Worm (Caenorhabditis elegans) whole organism, young adult: ENCODE data around the gene F20C5.6.

Source experiments
- D2030.7 ChIP-seq: fragments of 200-800 bp; sonication (Bioruptor generic); IDR thresholded peaks from 2 replicates; pipeline ENCODE4 v1.3.6; 2022; ENCODE audit warnings: missing genetic modification reagents, missing genetic modification characterization, missing compliant biosample characterization
- F10E7.11 ChIP-seq: sonication (generic microtip); optimal IDR thresholded peaks from 2 replicates; lab custom pipeline; 2017; ENCODE audit warnings: mild to moderate bottlenecking, missing genetic modification characterization, moderate library complexity, missing compliant biosample characterization
- F33H1.4 ChIP-seq: fragments of 200-800 bp; sonication (Bioruptor generic); IDR thresholded peaks from 2 replicates; pipeline ENCODE4 v1.3.6; 2022; ENCODE audit warnings: missing genetic modification reagents, missing genetic modification characterization, missing compliant biosample characterization
- F39B2.1 ChIP-seq: fragments of 200-800 bp; sonication (Bioruptor generic); IDR thresholded peaks from 2 replicates; pipeline ENCODE4 v1.3.6; 2022; ENCODE audit warnings: missing genetic modification reagents, missing genetic modification characterization, missing compliant biosample characterization
- F52B5.7 ChIP-seq: sonication (generic microtip); optimal IDR thresholded peaks from 2 replicates; lab custom pipeline; 2016; ENCODE audit warnings: mild to moderate bottlenecking, missing genetic modification characterization, missing compliant biosample characterization
- F57C9.4 ChIP-seq: sonication (generic microtip); optimal IDR thresholded peaks from 2 replicates; lab custom pipeline; 2017; ENCODE audit warnings: mild to moderate bottlenecking, missing genetic modification characterization, missing compliant biosample characterization
- K12H6.12 ChIP-seq: fragments of 200-800 bp; sonication (Bioruptor generic); optimal IDR thresholded peaks from 2 replicates; lab custom pipeline; 2018; ENCODE audit warnings: mild to moderate bottlenecking, missing genetic modification characterization, missing compliant biosample characterization
- T07F8.4 ChIP-seq: sonication (generic microtip); optimal IDR thresholded peaks from 2 replicates; lab custom pipeline; 2016; ENCODE audit warnings: mild to moderate bottlenecking, missing genetic modification characterization, moderate library complexity, missing compliant biosample characterization
- Y53G8AR.9 ChIP-seq: fragments of 200-800 bp; sonication (Bioruptor generic); conservative IDR thresholded peaks from 2 replicates; pipeline ENCODE4 v1.3.6; 2022; ENCODE audit warnings: missing genetic modification reagents, missing genetic modification characterization, missing compliant biosample characterization
- Y56A3A.18 ChIP-seq: fragments of 200-800 bp; sonication (Bioruptor generic); IDR thresholded peaks from 2 replicates; pipeline ENCODE4 v1.3.6; 2022; ENCODE audit warnings: missing genetic modification reagents, missing genetic modification characterization, missing compliant biosample characterization
- Y79H2A.3 ChIP-seq: fragments of 200-800 bp; sonication (Bioruptor generic); conservative IDR thresholded peaks from 2 replicates; pipeline ENCODE4 v1.3.6; 2022; ENCODE audit warnings: missing genetic modification reagents, missing genetic modification characterization, missing compliant biosample characterization
- akir-1 ChIP-seq: fragments of 200-800 bp; sonication (Bioruptor generic); optimal IDR thresholded peaks from 2 replicates; lab custom pipeline; 2018; ENCODE audit warnings: mild to moderate bottlenecking, missing genetic modification characterization, moderate library complexity, missing compliant biosample characterization
- aptf-3 ChIP-seq: fragments of 200-800 bp; sonication (Bioruptor generic); IDR thresholded peaks from 2 replicates; pipeline ENCODE4 v1.3.6; 2022; ENCODE audit warnings: missing genetic modification characterization, missing compliant biosample characterization
- atf-7 ChIP-seq: sonication (generic microtip); optimal IDR thresholded peaks from 2 replicates; lab custom pipeline; 2017; ENCODE audit warnings: mild to moderate bottlenecking, missing genetic modification characterization, missing compliant biosample characterization
- attf-3 ChIP-seq: fragments of 200-800 bp; sonication (Bioruptor generic); conservative IDR thresholded peaks from 2 replicates; pipeline ENCODE4 v1.3.6; 2022; ENCODE audit warnings: missing genetic modification reagents, missing genetic modification characterization, missing compliant biosample characterization
- attf-5 ChIP-seq: fragments of 200-800 bp; sonication (Bioruptor generic); optimal IDR thresholded peaks from 2 replicates; lab custom pipeline; 2018; ENCODE audit warnings: mild to moderate bottlenecking, missing genetic modification characterization, missing compliant biosample characterization
- bed-1 ChIP-seq: fragments of 200-800 bp; sonication (Bioruptor generic); IDR thresholded peaks from 2 replicates; pipeline ENCODE4 v1.3.6; 2022; ENCODE audit warnings: missing genetic modification reagents, missing genetic modification characterization, missing compliant biosample characterization
- cebp-2 ChIP-seq: fragments of 200-800 bp; sonication (Bioruptor generic); IDR thresholded peaks from 2 replicates; pipeline ENCODE4 v1.3.6; 2022; ENCODE audit warnings: missing genetic modification characterization, missing compliant biosample characterization
- ceh-27 ChIP-seq: fragments of 200-800 bp; sonication (Bioruptor generic); optimal IDR thresholded peaks from 2 replicates; lab custom pipeline; 2018; ENCODE audit warnings: mild to moderate bottlenecking, missing genetic modification characterization, moderate library complexity, missing compliant biosample characterization
- dpff-1 ChIP-seq: sonication (generic microtip); optimal IDR thresholded peaks from 2 replicates; lab custom pipeline; 2017; ENCODE audit warnings: mild to moderate bottlenecking, missing genetic modification characterization, missing compliant biosample characterization
- dpl-1 ChIP-seq: fragments of 150-350 bp; optimal IDR thresholded peaks from 2 replicates; lab custom pipeline; 2014; ENCODE audit warnings: missing biosample characterization, missing genetic modification reagents, missing genetic modification characterization
- efl-1 ChIP-seq: fragments of 150-350 bp; optimal IDR thresholded peaks from 2 replicates; lab custom pipeline; 2014; ENCODE audit warnings: missing biosample characterization, missing genetic modification reagents, missing genetic modification characterization
- ekl-4 ChIP-seq: fragments of 200-800 bp; sonication (Bioruptor generic); IDR thresholded peaks from 2 replicates; pipeline ENCODE4 v1.3.6; 2022; ENCODE audit warnings: missing genetic modification reagents, missing genetic modification characterization, missing compliant biosample characterization
- gei-17 ChIP-seq: fragments of 200-800 bp; sonication (Bioruptor generic); optimal IDR thresholded peaks from 2 replicates; lab custom pipeline; 2018; ENCODE audit warnings: mild to moderate bottlenecking, missing genetic modification characterization, missing compliant biosample characterization
- him-1 ChIP-seq: sonication (generic microtip); optimal IDR thresholded peaks from 2 replicates; lab custom pipeline; 2016; ENCODE audit warnings: missing genotype, missing genetic modification reagents, missing genetic modification characterization, missing compliant biosample characterization
- hlh-26 ChIP-seq: fragments of 200-800 bp; sonication (Bioruptor generic); conservative IDR thresholded peaks from 2 replicates; pipeline ENCODE4 v1.3.6; 2022; ENCODE audit warnings: missing genetic modification reagents, missing genetic modification characterization, missing compliant biosample characterization
- let-607 ChIP-seq, 2 experiments: fragments of 200-800 bp in 1 of 2; sonication (Bioruptor generic) in 1 of 2; sonication (generic microtip) in 1 of 2; optimal IDR thresholded peaks; 2 replicates each; lab custom pipeline; 2016 to 2018; ENCODE audit warnings: mild to moderate bottlenecking in 2 of 2, missing compliant biosample characterization in 2 of 2, missing genetic modification characterization in 2 of 2, moderate library complexity in 2 of 2, missing genotype in 1 of 2
- lin-26 ChIP-seq: fragments of 200-800 bp; sonication (Bioruptor generic); IDR thresholded peaks from 2 replicates; pipeline ENCODE4 v1.3.6; 2022; ENCODE audit warnings: missing genetic modification reagents, missing genetic modification characterization, missing compliant biosample characterization
- lin-40 ChIP-seq: sonication (generic microtip); optimal IDR thresholded peaks from 2 replicates; lab custom pipeline; 2016; ENCODE audit warnings: missing genetic modification characterization, mild to moderate bottlenecking, missing compliant biosample characterization, missing genotype, missing genetic modification reagents
- lin-54 ChIP-seq: fragments of 200-800 bp; sonication (Bioruptor generic); optimal IDR thresholded peaks from 2 replicates; lab custom pipeline; 2018; ENCODE audit warnings: mild to moderate bottlenecking, missing genetic modification characterization, missing compliant biosample characterization
- lir-1 ChIP-seq: fragments of 200-800 bp; sonication (Bioruptor generic); conservative IDR thresholded peaks from 2 replicates; pipeline ENCODE4 v1.3.6; 2022; ENCODE audit warnings: missing genetic modification reagents, missing genetic modification characterization, missing compliant biosample characterization
- lsl-1 ChIP-seq: fragments of 200-800 bp; sonication (Bioruptor generic); optimal IDR thresholded peaks from 2 replicates; lab custom pipeline; 2018; ENCODE audit warnings: mild to moderate bottlenecking, missing genetic modification characterization, moderate library complexity, missing compliant biosample characterization
- madf-6 ChIP-seq: fragments of 200-800 bp; sonication (Bioruptor generic); IDR thresholded peaks from 2 replicates; pipeline ENCODE4 v1.3.6; 2022; ENCODE audit warnings: missing genetic modification reagents, missing genetic modification characterization, missing compliant biosample characterization
- mxl-1 ChIP-seq: sonication (generic microtip); optimal IDR thresholded peaks from 2 replicates; lab custom pipeline; 2016; ENCODE audit warnings: missing genetic modification characterization, missing compliant biosample characterization
- nfya-2 ChIP-seq: fragments of 200-800 bp; sonication (Bioruptor generic); IDR thresholded peaks from 2 replicates; pipeline ENCODE4 v1.3.6; 2022; ENCODE audit warnings: missing genetic modification reagents, missing genetic modification characterization, missing compliant biosample characterization
- nfyb-1 ChIP-seq: fragments of 200-800 bp; sonication (Bioruptor generic); IDR thresholded peaks from 2 replicates; pipeline ENCODE4 v1.3.6; 2022; ENCODE audit warnings: missing genetic modification reagents, missing genetic modification characterization, missing compliant biosample characterization
- nhr-120 ChIP-seq: fragments of 200-800 bp; sonication (Bioruptor generic); IDR thresholded peaks from 2 replicates; pipeline ENCODE4 v1.3.6; 2022; ENCODE audit warnings: missing genetic modification characterization, missing compliant biosample characterization
- pbrm-1 ChIP-seq: fragments of 200-800 bp; sonication (Bioruptor generic); IDR thresholded peaks from 2 replicates; pipeline ENCODE4 v1.3.6; 2022; ENCODE audit warnings: missing genetic modification reagents, missing genetic modification characterization, missing compliant biosample characterization
- rcor-1 ChIP-seq: fragments of 200-800 bp; sonication (Bioruptor generic); IDR thresholded peaks from 2 replicates; pipeline ENCODE4 v1.3.6; 2022; ENCODE audit warnings: missing genetic modification reagents, missing genetic modification characterization, missing compliant biosample characterization
- snpc-1.1 ChIP-seq: sonication (generic microtip); optimal IDR thresholded peaks from 2 replicates; lab custom pipeline; 2017; ENCODE audit warnings: missing genetic modification characterization, mild to moderate bottlenecking, missing compliant biosample characterization, antibody characterized with exemption, moderate library complexity, missing genotype, missing genetic modification reagents; ENCODE audit not compliant: insufficient read depth
- snpc-3.4 ChIP-seq: sonication (generic microtip); optimal IDR thresholded peaks from 2 replicates; lab custom pipeline; 2017; ENCODE audit warnings: missing genetic modification characterization, mild to moderate bottlenecking, missing compliant biosample characterization, antibody characterized with exemption, moderate library complexity, missing genotype, missing genetic modification reagents
- snpc-4 ChIP-seq, 5 experiments: fragments of 150-350 bp in 1 of 5; sonication (generic microtip) in 4 of 5; optimal IDR thresholded peaks; 2 replicates each; lab custom pipeline; 2014 to 2018; ENCODE audit warnings: missing genetic modification characterization in 5 of 5, missing biosample characterization in 3 of 5, antibody characterized with exemption in 2 of 5, mild to moderate bottlenecking in 2 of 5, missing compliant biosample characterization in 2 of 5, missing genotype in 2 of 5, moderate library complexity in 2 of 5, missing genetic modification reagents in 1 of 5
- tbx-9 ChIP-seq: sonication (generic microtip); optimal IDR thresholded peaks from 2 replicates; lab custom pipeline; 2016; ENCODE audit warnings: borderline replicate concordance, missing genetic modification characterization, inconsistent platforms, missing compliant biosample characterization
- unc-62 ChIP-seq: fragments of 150-350 bp; optimal IDR thresholded peaks from 2 replicates; lab custom pipeline; 2014; ENCODE audit warnings: missing biosample characterization, missing genetic modification reagents, missing genetic modification characterization
- zim-3 ChIP-seq: sonication (generic microtip); optimal IDR thresholded peaks from 2 replicates; lab custom pipeline; 2017; ENCODE audit warnings: mild to moderate bottlenecking, missing genetic modification characterization, moderate library complexity, missing compliant biosample characterization
- ztf-26 ChIP-seq: sonication (generic microtip); optimal IDR thresholded peaks from 2 replicates; lab custom pipeline; 2017; ENCODE audit warnings: missing genetic modification characterization, missing compliant biosample characterization

The F20C5.6 gene

ce11 chrIV:8725345-8725744 lies 47.7 kb downstream of the F20C5.6 start, which contains the start of gene pgm-3:
pgm-3 (plus strand) TSS chrIV:8725722.
- TF ChIP-seq Y56A3A.18 (GFP tag; lab: Robert Waterston, UW): no peak
- TF ChIP-seq attf-3 (GFP tag; lab: Robert Waterston, UW): peak; percentile 75
- no peak for TF ChIP-seq nfya-2 (GFP tag; lab: Robert Waterston, UW)
- no peak for TF ChIP-seq D2030.7 (GFP tag; lab: Robert Waterston, UW)
- TF ChIP-seq K12H6.12 (tag; lab: Kevin White, UChicago): no peak
- TF ChIP-seq, all 124 proteins: peak for 1

- TF ChIP-seq rcor-1 (GFP tag; lab: Robert Waterston, UW): no peak
- no peak for TF ChIP-seq let-607 (tag; optimal IDR thresholded peaks at IDR 0.05; lab: Kevin White, UChicago)
- no peak for TF ChIP-seq cebp-2 (GFP tag; lab: Robert Waterston, UW)
- peak; percentile 22 for TF ChIP-seq dpl-1
- TF ChIP-seq F39B2.1 (GFP tag; lab: Robert Waterston, UW): no peak
- TF ChIP-seq ceh-27 (GFP tag; lab: Kevin White, UChicago): no peak
- TF ChIP-seq F10E7.11: no peak
- TF ChIP-seq snpc-3.4: no peak
- no peak for TF ChIP-seq F57C9.4 (tag; lab: Kevin White, UChicago)
- no peak for TF ChIP-seq attf-3 (GFP tag; lab: Robert Waterston, UW)
- TF ChIP-seq bed-1 (GFP tag; lab: Robert Waterston, UW): no peak
- no peak for TF ChIP-seq ztf-26 (tag; lab: Kevin White, UChicago)
- no peak for TF ChIP-seq tbx-9 (tag; lab: Kevin White, UChicago)
- TF ChIP-seq nhr-120 (GFP tag; lab: Robert Waterston, UW): no peak
- no peak for TF ChIP-seq zim-3 (tag; lab: Kevin White, UChicago)
- TF ChIP-seq unc-62 (GFP tag; lab: Kevin White, UChicago): no peak
- TF ChIP-seq Y79H2A.3 (GFP tag; lab: Robert Waterston, UW): no peak
- no peak for TF ChIP-seq T07F8.4 (tag; lab: Kevin White, UChicago)
- 0 out of 2 replicates have a peak, but pooled peaks have one; percentile 35 for TF ChIP-seq D2030.7 (GFP tag; lab: Robert Waterston, UW)
- no peak for TF ChIP-seq him-1 (tag; lab: Kevin White, UChicago)
- peak; percentile 78 for TF ChIP-seq lsl-1
- no peak for TF ChIP-seq mxl-1 (tag; lab: Kevin White, UChicago)
- TF ChIP-seq snpc-4 (GFP tag; optimal IDR thresholded peaks at IDR 0.05; lab: Kevin White, UChicago): no peak
- TF ChIP-seq snpc-4 (tag; optimal IDR thresholded peaks at IDR 0.05; lab: Kevin White, UChicago): no peak
- no peak for TF ChIP-seq dpff-1 (tag; lab: Kevin White, UChicago)
- TF ChIP-seq snpc-1.1 (tag; lab: Kevin White, UChicago): no peak
- no peak for TF ChIP-seq akir-1 (GFP tag; lab: Kevin White, UChicago)
- peak; percentile 44 for TF ChIP-seq efl-1 (GFP tag; lab: Kevin White, UChicago)
- TF ChIP-seq F52B5.7: no peak
- no peak for TF ChIP-seq lin-40 (tag; lab: Kevin White, UChicago)
- no peak for TF ChIP-seq Y53G8AR.9
- TF ChIP-seq atf-7: no peak
- TF ChIP-seq lir-1 (GFP tag; lab: Robert Waterston, UW): no peak
- TF ChIP-seq nfyb-1 (GFP tag; lab: Robert Waterston, UW): no peak
- TF ChIP-seq lin-26: no peak
- peak; percentile 87 for TF ChIP-seq madf-6 (GFP tag; lab: Robert Waterston, UW)
- no peak for TF ChIP-seq ekl-4
- TF ChIP-seq attf-5 (GFP tag; lab: Kevin White, UChicago): no peak
- no peak for TF ChIP-seq lin-54
- TF ChIP-seq gei-17 (GFP tag; lab: Kevin White, UChicago): no peak
- no peak for TF ChIP-seq pbrm-1 (GFP tag; lab: Robert Waterston, UW)
- TF ChIP-seq hlh-26 (GFP tag; lab: Robert Waterston, UW): no peak
- peak; percentile 83 for TF ChIP-seq F33H1.4 (GFP tag; lab: Robert Waterston, UW)
- TF ChIP-seq aptf-3 (GFP tag; lab: Robert Waterston, UW): no peak
These were observed 48.1 kb downstream of the F20C5.6 start for ce11 chrIV:8724907-8725306.
